Worm (Caenorhabditis elegans) whole organism, L4/young adult: Measurements from ENCODE around the gene nlg-1.

Experiments used
- W03F9.2 ChIP-seq: fragments of 150-350 bp; optimal IDR thresholded peaks from 2 replicates; lab custom pipeline; 2014; ENCODE audit warnings: missing biosample characterization, missing genetic modification characterization
- dao-5 ChIP-seq: sonication (generic microtip); optimal IDR thresholded peaks from 2 replicates; lab custom pipeline; 2016; ENCODE audit warnings: missing genotype, missing genetic modification characterization, moderate library complexity, missing compliant biosample characterization
- him-1 ChIP-seq: sonication (generic microtip); optimal IDR thresholded peaks from 2 replicates; lab custom pipeline; 2016; ENCODE audit warnings: missing genotype, missing genetic modification reagents, missing genetic modification characterization, missing compliant biosample characterization

The nlg-1 gene

ce11 chrX:13605854-13606253, 25.1 kb downstream of the nlg-1 start:
- TF ChIP-seq dao-5 (tag; lab: Kevin White, UChicago): no peak

DNA sequence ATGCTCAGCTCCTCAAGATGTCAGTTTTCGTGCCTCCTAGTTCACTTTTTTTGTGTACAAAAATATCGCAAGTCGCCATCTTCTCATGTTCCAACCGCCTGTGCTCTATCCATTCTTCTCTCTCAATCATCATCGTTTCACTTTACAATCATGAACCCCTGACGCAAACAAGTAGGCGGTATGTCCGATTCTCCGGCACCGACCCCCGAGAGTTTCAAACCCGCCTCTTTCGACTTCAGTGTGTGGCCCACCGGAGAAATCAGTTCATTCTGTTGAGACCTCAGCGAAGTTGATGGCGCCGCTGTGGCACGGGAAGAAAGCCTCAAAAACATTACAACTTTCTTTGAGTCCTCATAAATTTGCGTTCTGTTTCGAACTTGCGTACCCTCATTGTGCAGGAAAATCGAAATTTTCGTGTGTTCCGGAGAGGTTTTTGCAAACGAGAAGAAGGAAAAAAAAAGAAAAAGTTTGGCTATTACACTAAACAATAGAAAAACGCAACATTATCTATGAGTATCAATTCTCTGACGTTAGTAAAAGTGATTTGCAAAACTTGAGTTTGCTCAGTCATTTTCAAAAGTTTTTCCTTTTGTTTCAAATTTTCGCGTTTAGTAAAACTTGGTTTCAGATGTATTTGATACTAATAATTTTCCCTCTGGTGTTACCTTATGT, 25.9 kb downstream of the nlg-1 start, which contains the start of gene F54B11.9:
TSS of gene F54B11.9 (plus strand) at position 622 of the 672 bp plus-strand sequence.
- TF ChIP-seq dao-5 (tag; lab: Kevin White, UChicago) (no peak), him-1 (no peak), W03F9.2 (tag; lab: Kevin White, UChicago) (no peak)

DNA sequence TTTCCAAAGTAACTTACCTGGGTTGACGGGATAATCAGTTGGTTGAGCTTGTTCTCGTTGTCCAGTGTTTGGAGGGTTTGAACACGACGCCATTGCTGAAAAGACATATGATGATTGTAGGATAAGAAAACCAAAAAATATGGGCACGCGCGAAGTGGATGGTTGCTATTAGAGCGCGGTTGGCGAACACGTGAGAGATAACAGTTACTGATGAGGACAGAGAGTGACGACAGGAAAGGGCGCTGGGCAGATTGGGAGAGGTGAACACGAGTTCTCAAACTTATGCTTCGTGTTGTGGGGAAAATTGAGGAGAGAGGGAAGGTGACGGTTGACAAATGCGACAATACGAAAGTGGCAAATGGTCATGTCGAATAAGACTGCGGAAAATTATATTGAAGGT, 27.1 kb downstream of the nlg-1 start, which contains the start of gene F54B11.8:
TSS of gene F54B11.8 (minus strand) at position 101 of the 400 bp plus-strand sequence.
- TF ChIP-seq dao-5 (tag; lab: Kevin White, UChicago) (no peak), him-1 (no peak), W03F9.2 (tag; lab: Kevin White, UChicago) (no peak)

ce11 chrX:13600136-13600535, 30.8 kb downstream of the nlg-1 start, which contains the start of gene F54B11.7:
Gene F54B11.7, plus strand, starts transcription at chrX:13600436.
- TF ChIP-seq W03F9.2 (tag; lab: Kevin White, UChicago) (no peak), him-1 (no peak), dao-5 (tag; lab: Kevin White, UChicago) (no peak)

DNA sequence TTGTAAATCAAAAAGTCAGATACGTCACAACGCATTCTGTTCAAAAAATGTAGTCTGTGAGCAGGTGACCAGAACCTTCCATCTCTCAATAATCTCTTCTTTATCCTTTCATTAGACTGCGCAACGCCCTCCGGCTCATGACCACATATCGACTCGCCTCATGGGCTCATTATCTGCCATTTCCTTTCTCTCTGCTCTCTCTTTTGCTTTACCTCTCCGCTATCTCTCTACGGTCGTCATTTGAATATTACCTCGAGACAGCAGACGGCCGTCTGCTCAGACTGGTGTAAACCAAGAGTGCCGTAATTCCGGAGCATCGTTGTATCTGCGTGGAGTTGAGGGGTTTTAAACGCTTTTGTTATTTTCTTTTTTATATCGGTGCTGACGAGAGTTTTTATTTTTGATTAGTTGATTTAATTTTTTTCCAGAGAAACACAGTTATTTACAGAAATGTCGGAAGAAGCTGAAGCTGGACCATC, 32.9 kb downstream of the nlg-1 start, which contains the start of gene bra-1:
TSS of gene bra-1 (plus strand) at position 429 of the 479 bp plus-strand sequence.
- TF ChIP-seq him-1 (no peak), W03F9.2 (tag; lab: Kevin White, UChicago) (no peak), dao-5 (tag; lab: Kevin White, UChicago) (no peak)

DNA sequence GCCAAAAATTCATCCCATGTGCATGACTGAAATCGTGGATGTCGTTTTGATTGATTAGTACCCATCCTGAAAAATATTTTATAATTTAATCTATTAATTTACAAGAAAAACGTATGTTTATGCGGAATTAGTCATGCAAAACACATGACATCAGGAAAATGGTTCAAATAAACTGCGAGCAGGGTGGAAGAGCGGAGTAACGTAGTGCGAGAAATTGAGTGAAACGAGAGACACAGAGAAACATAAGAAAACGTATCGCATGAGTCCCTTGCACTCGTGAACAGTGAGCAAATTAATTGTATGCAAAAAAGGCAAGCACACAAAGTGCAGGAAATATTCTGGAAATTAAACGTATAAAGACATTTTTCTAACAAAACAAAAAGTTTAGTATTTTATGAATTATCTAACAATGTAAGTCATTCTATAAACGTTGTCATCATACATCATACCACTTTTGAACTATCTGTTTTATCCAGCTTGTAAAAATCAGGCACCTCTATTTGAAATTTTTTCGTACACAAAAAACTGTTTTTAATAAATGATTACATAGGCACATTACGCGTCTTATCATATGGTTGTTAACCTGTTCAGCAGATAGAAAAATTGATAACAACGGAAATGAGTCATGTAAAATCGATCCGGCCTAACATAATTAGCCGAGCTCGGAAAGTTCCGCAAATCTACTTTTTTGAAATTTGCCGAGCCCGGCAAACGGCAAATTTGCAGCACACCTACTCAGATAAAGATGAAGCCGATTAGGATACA, 34.8 kb downstream of the nlg-1 start, which contains the start of gene F54B11.5:
TSS of gene F54B11.5 (minus strand) at position 66 of the 765 bp plus-strand sequence.
- TF ChIP-seq him-1 (no peak), W03F9.2 (tag; lab: Kevin White, UChicago) (no peak), dao-5 (tag; lab: Kevin White, UChicago) (no peak)

DNA sequence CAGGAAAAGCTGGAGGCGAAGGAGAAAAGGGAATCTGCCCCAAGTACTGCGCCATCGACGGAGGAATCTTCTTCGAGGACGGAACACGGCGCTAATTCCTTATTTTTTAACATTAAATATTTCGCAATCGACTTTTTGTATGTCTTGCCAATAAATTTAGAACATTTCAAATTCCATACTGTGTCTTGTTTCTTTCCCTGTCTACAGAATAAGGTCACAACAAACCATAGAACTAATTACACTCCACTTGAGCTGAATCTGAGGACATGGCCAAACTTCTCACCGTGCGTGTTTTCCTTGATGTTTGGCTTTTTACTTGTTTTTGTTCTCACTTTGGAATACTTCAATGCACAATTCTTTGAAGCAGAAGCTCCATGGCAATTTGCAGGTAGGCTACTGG, 38.6 kb downstream of the nlg-1 start, which contains the start of gene F54B11.4:
TSS of gene F54B11.4 (plus strand) at position 301 of the 400 bp plus-strand sequence.
- no peak for TF ChIP-seq W03F9.2 (tag; lab: Kevin White, UChicago)

ce11 chrX:13591953-13592352, 39.0 kb downstream of the nlg-1 start:
- no peak for TF ChIP-seq him-1
- no peak for TF ChIP-seq W03F9.2 (tag; lab: Kevin White, UChicago)
- no peak for TF ChIP-seq dao-5 (tag; lab: Kevin White, UChicago)

ce11 chrX:13591175-13591574, 39.8 kb downstream of the nlg-1 start, which contains the start of gene col-44:
Gene col-44, plus strand, starts transcription at chrX:13591475.
- no peak for TF ChIP-seq dao-5 (tag; lab: Kevin White, UChicago)
- TF ChIP-seq him-1: no peak
- no peak for TF ChIP-seq W03F9.2 (tag; lab: Kevin White, UChicago)

ce11 chrX:13590688-13591087, 40.3 kb downstream of the nlg-1 start:
- TF ChIP-seq him-1: no peak
- TF ChIP-seq dao-5 (tag; lab: Kevin White, UChicago): no peak
- TF ChIP-seq W03F9.2 (tag; lab: Kevin White, UChicago): no peak

DNA sequence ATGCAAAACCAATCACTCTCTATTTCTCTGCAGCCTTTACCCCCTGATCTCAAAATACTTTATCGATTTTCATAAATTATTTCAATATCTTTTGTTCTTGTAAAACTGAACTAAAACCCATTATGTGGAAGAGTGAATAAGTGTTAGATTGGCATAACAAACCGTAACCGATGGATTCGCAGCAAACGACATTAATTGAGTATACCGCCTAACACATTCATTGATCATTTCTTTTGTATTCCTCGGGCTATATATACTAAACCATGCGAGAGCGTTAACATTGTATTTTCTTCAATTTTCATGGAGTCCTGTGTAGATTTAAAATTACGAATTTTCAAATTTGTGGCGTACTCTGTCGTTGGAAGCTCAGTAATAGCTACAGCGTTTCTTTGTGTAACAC, 41.2 kb downstream of the nlg-1 start, which contains the start of gene col-9:
TSS of gene col-9 (plus strand) at position 301 of the 400 bp plus-strand sequence.
- TF ChIP-seq him-1: no peak
- no peak for TF ChIP-seq dao-5 (tag; lab: Kevin White, UChicago)
- TF ChIP-seq W03F9.2 (tag; lab: Kevin White, UChicago): no peak

DNA sequence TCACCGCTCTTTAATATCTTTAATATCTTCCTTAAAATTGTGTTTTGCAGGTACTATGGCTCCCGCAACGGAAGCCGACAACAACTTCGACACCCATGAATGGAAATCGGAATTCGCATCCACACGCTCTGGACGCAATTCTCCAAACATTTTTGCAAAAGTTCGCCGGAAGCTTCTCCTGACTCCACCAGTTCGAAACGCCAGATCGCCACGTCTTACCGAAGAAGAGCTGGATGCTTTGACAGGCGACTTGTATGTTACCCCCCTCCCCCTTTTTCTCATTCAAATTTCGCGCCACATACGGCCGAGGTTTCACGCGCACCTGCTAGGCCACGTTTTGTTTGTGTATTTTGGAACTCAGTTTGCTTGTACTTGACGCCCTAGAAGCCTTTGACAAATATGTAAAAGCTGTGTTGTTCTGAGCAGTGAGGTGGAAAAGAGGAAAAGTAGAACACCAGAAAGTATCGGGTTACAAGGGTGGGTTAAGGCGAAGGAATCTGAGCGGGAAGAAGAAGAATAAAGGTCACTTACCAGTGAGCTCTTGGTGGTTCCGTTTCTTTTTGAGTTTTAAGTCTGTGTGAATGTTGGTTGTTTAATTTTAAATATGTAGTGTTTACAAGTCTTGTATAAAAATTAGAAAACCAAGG, 46.1 kb downstream of the nlg-1 start, which contains the start of gene unc-84:
TSS of gene unc-84 (plus strand) at position 51 of the 647 bp plus-strand sequence.
- no peak for TF ChIP-seq W03F9.2 (tag; lab: Kevin White, UChicago)
- TF ChIP-seq dao-5 (tag; lab: Kevin White, UChicago): no peak
- no peak for TF ChIP-seq him-1

- TF ChIP-seq dao-5 (tag; lab: Kevin White, UChicago) (no peak), him-1 (no peak), W03F9.2 (tag; lab: Kevin White, UChicago) (no peak)
Observed at ce11 chrX:13583895-13584344, 47.1 kb downstream of the nlg-1 start.
